Fruit fly (Drosophila melanogaster) whole organism, embryonic: ENCODE measurements around the gene CG42728.

Source experiments
- Bdp1 ChIP-seq: fragments of 200-800 bp; sonication (Bioruptor generic); optimal IDR thresholded peaks from 3 replicates; lab custom pipeline; 2016; ENCODE audit warnings: missing biosample characterization, missing genetic modification characterization
- Bteb2 ChIP-seq: fragments of 200-800 bp; sonication (Bioruptor generic); optimal IDR thresholded peaks from 2 replicates; lab custom pipeline; 2016; ENCODE audit warnings: missing biosample characterization, missing genetic modification characterization
- CG10147 ChIP-seq: fragments of 200-800 bp; sonication (Bioruptor generic); optimal IDR thresholded peaks from 2 replicates; lab custom pipeline; 2019; ENCODE audit warnings: missing biosample characterization, mild to moderate bottlenecking, missing genetic modification characterization, moderate library complexity
- CG10321 ChIP-seq: fragments of 200-800 bp; sonication (Bioruptor generic); IDR thresholded peaks from 2 replicates; pipeline ENCODE4 v1.3.6; 2022; ENCODE audit warnings: missing biosample characterization, missing genetic modification characterization
- CG10654 ChIP-seq: fragments of 200-800 bp; sonication (Bioruptor generic); optimal IDR thresholded peaks from 2 replicates; lab custom pipeline; 2016; ENCODE audit warnings: missing biosample characterization, missing genetic modification characterization
- CG12219 ChIP-seq: fragments of 200-800 bp; sonication (Bioruptor generic); optimal IDR thresholded peaks from 3 replicates; lab custom pipeline; 2018; ENCODE audit warnings: missing biosample characterization, mild to moderate bottlenecking, missing genetic modification characterization
- CG13296 ChIP-seq: fragments of 200-800 bp; sonication (Bioruptor generic); optimal IDR thresholded peaks from 3 replicates; lab custom pipeline; 2018; ENCODE audit warnings: missing biosample characterization, mild to moderate bottlenecking, missing genetic modification characterization
- CG13624 ChIP-seq: fragments of 200-800 bp; sonication (Bioruptor generic); optimal IDR thresholded peaks from 2 replicates; lab custom pipeline; 2016; ENCODE audit warnings: missing biosample characterization, missing genetic modification characterization
- CG1602 ChIP-seq: fragments of 200-800 bp; sonication (Bioruptor generic); optimal IDR thresholded peaks from 3 replicates; lab custom pipeline; 2016; ENCODE audit warnings: missing biosample characterization, missing genetic modification characterization
- CG17361 ChIP-seq: fragments of 200-800 bp; sonication (Bioruptor generic); IDR thresholded peaks from 3 replicates; pipeline ENCODE4 v1.3.6; 2022; ENCODE audit warnings: missing biosample characterization, missing genetic modification characterization
- CG1792 ChIP-seq: fragments of 200-800 bp; sonication (Bioruptor generic); optimal IDR thresholded peaks from 2 replicates; lab custom pipeline; 2016; ENCODE audit warnings: missing biosample characterization, missing genetic modification characterization
- CG18011 ChIP-seq: fragments of 200-800 bp; sonication (Bioruptor generic); optimal IDR thresholded peaks from 2 replicates; lab custom pipeline; 2017; ENCODE audit warnings: missing biosample characterization, missing genetic modification characterization, mild to moderate bottlenecking, moderate library complexity, missing genotype
- CG18476 ChIP-seq: fragments of 200-800 bp; sonication (Bioruptor generic); optimal IDR thresholded peaks from 2 replicates; lab custom pipeline; 2016; ENCODE audit warnings: missing biosample characterization, mild to moderate bottlenecking, missing genetic modification characterization
- CG18599 ChIP-seq: fragments of 200-800 bp; sonication (Bioruptor generic); optimal IDR thresholded peaks from 3 replicates; lab custom pipeline; 2017; ENCODE audit warnings: missing biosample characterization, missing genetic modification characterization, mild to moderate bottlenecking, moderate library complexity, missing genetic modification reagents
- CG18619 ChIP-seq: fragments of 200-800 bp; sonication (Bioruptor generic); optimal IDR thresholded peaks from 3 replicates; lab custom pipeline; 2017; ENCODE audit warnings: missing biosample characterization, mild to moderate bottlenecking, missing genetic modification characterization
- CG31224 ChIP-seq: fragments of 200-800 bp; sonication (Bioruptor generic); IDR thresholded peaks from 2 replicates; pipeline ENCODE4 v1.3.6; 2022; ENCODE audit warnings: missing biosample characterization, missing genetic modification characterization
- CG3281 ChIP-seq: fragments of 200-800 bp; sonication (Bioruptor generic); optimal IDR thresholded peaks from 3 replicates; lab custom pipeline; 2017; ENCODE audit warnings: missing biosample characterization, mild to moderate bottlenecking, missing genetic modification characterization
- CG5245 ChIP-seq: fragments of 200-800 bp; sonication (Bioruptor generic); optimal IDR thresholded peaks from 3 replicates; lab custom pipeline; 2016; ENCODE audit warnings: missing biosample characterization, missing genetic modification characterization
- CG7372 ChIP-seq: fragments of 200-800 bp; sonication (Bioruptor generic); IDR thresholded peaks from 2 replicates; pipeline ENCODE4 v1.3.6; 2022; ENCODE audit warnings: missing biosample characterization, missing genetic modification characterization
- CG8089 ChIP-seq: fragments of 200-800 bp; sonication (Bioruptor generic); optimal IDR thresholded peaks from 3 replicates; lab custom pipeline; 2016; ENCODE audit warnings: missing biosample characterization, missing genetic modification characterization
- CG9932 ChIP-seq: fragments of 200-800 bp; sonication (Bioruptor generic); IDR thresholded peaks from 2 replicates; pipeline ENCODE4 v1.3.6; 2022; ENCODE audit warnings: missing biosample characterization, missing genetic modification characterization
- CkIIα-i1 ChIP-seq: fragments of 200-800 bp; sonication (Bioruptor generic); IDR thresholded peaks from 2 replicates; pipeline ENCODE4 v1.3.6; 2022; ENCODE audit warnings: missing biosample characterization, missing genetic modification characterization
- D19B ChIP-seq: fragments of 200-800 bp; sonication (Bioruptor generic); optimal IDR thresholded peaks from 2 replicates; lab custom pipeline; 2017; ENCODE audit warnings: missing biosample characterization, mild to moderate bottlenecking, missing genetic modification characterization
- Deaf1 ChIP-seq: fragments of 200-800 bp; optimal IDR thresholded peaks from 3 replicates; lab custom pipeline; 2019; ENCODE audit warnings: missing biosample characterization, mild to moderate bottlenecking, missing genetic modification characterization, moderate library complexity
- Hr51 ChIP-seq, 2 experiments: fragments of 200-800 bp; sonication (Bioruptor generic); optimal IDR thresholded peaks; 2 replicates in 1 of 2; 3 replicates in 1 of 2; lab custom pipeline; 2016 to 2018; ENCODE audit warnings: missing biosample characterization in 2 of 2, missing genetic modification characterization in 2 of 2, mild to moderate bottlenecking in 1 of 2, moderate library complexity in 1 of 2
- Lhr ChIP-seq: fragments of 200-800 bp; sonication (Bioruptor generic); optimal IDR thresholded peaks from 3 replicates; lab custom pipeline; 2017; ENCODE audit warnings: mild to moderate bottlenecking, missing biosample characterization, missing genetic modification reagents, missing genetic modification characterization
- Meics ChIP-seq: fragments of 200-800 bp; sonication (Bioruptor generic); optimal IDR thresholded peaks from 2 replicates; lab custom pipeline; 2017; ENCODE audit warnings: missing biosample characterization, mild to moderate bottlenecking, missing genetic modification characterization
- Oaz ChIP-seq: fragments of 200-800 bp; sonication (Bioruptor generic); IDR thresholded peaks from 2 replicates; pipeline ENCODE4 v1.3.6; 2022; ENCODE audit warnings: missing biosample characterization, missing genetic modification characterization
- Optix ChIP-seq: fragments of 200-800 bp; sonication (Bioruptor generic); IDR thresholded peaks from 3 replicates; pipeline ENCODE4 v1.3.6; 2022; ENCODE audit warnings: missing biosample characterization, missing genetic modification characterization
- Sin3A ChIP-seq: fragments of >200 bp; optimal IDR thresholded peaks from 2 replicates; lab custom pipeline; 2018
- Sox102F ChIP-seq: fragments of 200-800 bp; sonication (Bioruptor generic); optimal IDR thresholded peaks from 2 replicates; lab custom pipeline; 2018; ENCODE audit warnings: missing biosample characterization, mild to moderate bottlenecking, missing genetic modification characterization, moderate library complexity
- Xrp1 ChIP-seq: fragments of 200-800 bp; sonication (Bioruptor generic); IDR thresholded peaks from 2 replicates; pipeline ENCODE4 v1.3.6; 2022; ENCODE audit warnings: missing biosample characterization, missing genetic modification characterization
- dmrt99B ChIP-seq: fragments of 200-800 bp; sonication (Bioruptor generic); optimal IDR thresholded peaks from 2 replicates; lab custom pipeline; 2018; ENCODE audit warnings: missing biosample characterization, mild to moderate bottlenecking, missing genetic modification characterization, moderate library complexity
- ems ChIP-seq: fragments of 200-800 bp; sonication (Bioruptor generic); optimal IDR thresholded peaks from 3 replicates; lab custom pipeline; 2016; ENCODE audit warnings: missing biosample characterization, missing genetic modification characterization
- eyg ChIP-seq: fragments of 200-800 bp; sonication (Bioruptor generic); optimal IDR thresholded peaks from 3 replicates; lab custom pipeline; 2016; ENCODE audit warnings: missing biosample characterization, missing genetic modification characterization
- grau ChIP-seq: fragments of 200-800 bp; optimal IDR thresholded peaks from 3 replicates; lab custom pipeline; 2019; ENCODE audit warnings: missing biosample characterization, mild to moderate bottlenecking, missing genetic modification characterization, moderate library complexity
- hb ChIP-seq: fragments of 200-800 bp; sonication (Bioruptor generic); IDR thresholded peaks from 3 replicates; pipeline ENCODE4 v1.3.6; 2022; ENCODE audit warnings: missing biosample characterization, missing genetic modification characterization; ENCODE audit not compliant: partially characterized antibody
- insv ChIP-seq, 2 experiments: fragments of 200-800 bp; sonication (Bioruptor generic); optimal IDR thresholded peaks; 3 replicates each; lab custom pipeline; 2016 to 2018; ENCODE audit warnings: missing biosample characterization in 2 of 2, missing genetic modification characterization in 2 of 2
- ken ChIP-seq: fragments of 200-800 bp; sonication (Bioruptor generic); IDR thresholded peaks from 3 replicates; pipeline ENCODE4 v1.3.6; 2022; ENCODE audit warnings: missing biosample characterization, missing genetic modification characterization
- lab ChIP-seq: fragments of 200-800 bp; sonication (Bioruptor generic); optimal IDR thresholded peaks from 3 replicates; lab custom pipeline; 2017; ENCODE audit warnings: missing biosample characterization, missing genetic modification characterization, mild to moderate bottlenecking, moderate library complexity, missing genetic modification reagents
- lov ChIP-seq, 2 experiments: fragments of 200-800 bp in 1 of 2; fragments of >200 bp in 1 of 2; sonication (Bioruptor generic) in 1 of 2; IDR thresholded peaks in 1 of 2; optimal IDR thresholded peaks in 1 of 2; 2 replicates in 1 of 2; 3 replicates in 1 of 2; pipeline versions ENCODE4 v1.3.6 to Lab custom; 2017 to 2022; ENCODE audit warnings: missing biosample characterization in 1 of 2, missing genetic modification characterization in 1 of 2
- nmo ChIP-seq: fragments of 200-800 bp; sonication (Bioruptor generic); optimal IDR thresholded peaks from 2 replicates; lab custom pipeline; 2018; ENCODE audit warnings: missing biosample characterization, mild to moderate bottlenecking, missing genetic modification characterization, moderate library complexity
- oc ChIP-seq: fragments of 200-800 bp; sonication (Bioruptor generic); optimal IDR thresholded peaks from 2 replicates; lab custom pipeline; 2018; ENCODE audit warnings: missing biosample characterization, mild to moderate bottlenecking, missing genetic modification characterization, moderate library complexity
- pfk ChIP-seq: fragments of 200-800 bp; sonication (Bioruptor generic); optimal IDR thresholded peaks from 2 replicates; lab custom pipeline; 2018; ENCODE audit warnings: missing biosample characterization, mild to moderate bottlenecking, missing genetic modification characterization, moderate library complexity
- run ChIP-seq: fragments of 200-800 bp; sonication (Bioruptor generic); optimal IDR thresholded peaks from 3 replicates; lab custom pipeline; 2018; ENCODE audit warnings: missing biosample characterization, mild to moderate bottlenecking, missing genetic modification characterization
- sd ChIP-seq: fragments of 200-800 bp; sonication (Bioruptor generic); optimal IDR thresholded peaks from 3 replicates; lab custom pipeline; 2018; ENCODE audit warnings: missing biosample characterization, mild to moderate bottlenecking, missing genetic modification characterization, moderate library complexity
- seq ChIP-seq: fragments of 200-800 bp; sonication (Bioruptor generic); IDR thresholded peaks from 2 replicates; pipeline ENCODE4 v1.3.6; 2022; ENCODE audit warnings: missing biosample characterization, missing genetic modification characterization
- sug ChIP-seq: fragments of 200-800 bp; optimal IDR thresholded peaks from 2 replicates; lab custom pipeline; 2019; ENCODE audit warnings: missing biosample characterization, mild to moderate bottlenecking, missing genetic modification characterization, moderate library complexity
- wor ChIP-seq: fragments of 200-800 bp; sonication (Bioruptor generic); IDR thresholded peaks from 2 replicates; pipeline ENCODE4 v1.3.6; 2022; ENCODE audit warnings: missing biosample characterization, missing genetic modification characterization

CG42728 gene

dm6 chr3L:15544455-15545415 is 16.7 kb upstream of the CG42728 start (continued):
- TF ChIP-seq dmrt99B (tag; lab: Kevin White, UChicago) (peak; percentile 20), CG12219 (GFP tag; lab: Kevin White, UChicago) (no peak), CG10654 (no peak), ems (GFP tag; lab: Kevin White, UChicago) (no peak), Xrp1 (peak; percentile 35), CG18619 (GFP tag; lab: Kevin White, UChicago) (no peak), Sin3A (lab: Kevin White, UChicago) (no peak), CG18476 (GFP tag; lab: Kevin White, UChicago) (no peak), ken (GFP tag; lab: Robert Waterston, UW) (no peak), CG3281 (GFP tag; lab: Kevin White, UChicago) (no peak), CG18599 (GFP tag; lab: Kevin White, UChicago) (no peak), Bteb2 (GFP tag; lab: Kevin White, UChicago) (no peak), eyg (GFP tag; lab: Kevin White, UChicago) (no peak), wor (GFP tag; lab: Robert Waterston, UW) (no peak), CkIIα-i1 (no peak), Deaf1 (tag; lab: Kevin White, UChicago) (no peak), nmo (GFP tag; lab: Kevin White, UChicago) (no peak), D19B (GFP tag; lab: Kevin White, UChicago) (no peak), pfk (no peak), CG5245 (no peak), Sox102F (peak; percentile 17), Optix (GFP tag; lab: Robert Waterston, UW) (no peak), run (tag; lab: Kevin White, UChicago) (no peak), CG31224 (GFP tag; lab: Robert Waterston, UW) (no peak), lov (optimal IDR thresholded peaks at IDR 0.05; lab: Kevin White, UChicago) (no peak), lov (GFP tag; IDR thresholded peaks at IDR 0.05; lab: Robert Waterston, UW) (0 out of 3 replicates have a peak, but pooled peaks have one; percentile 32), CG13624 (GFP tag; lab: Kevin White, UChicago) (no peak), CG7372 (GFP tag; lab: Robert Waterston, UW) (no peak), sug (tag; lab: Kevin White, UChicago) (no peak), sd (tag; lab: Kevin White, UChicago) (peak; percentile 53), CG13296 (no peak), lab (GFP tag; lab: Kevin White, UChicago) (peak; percentile 12), CG9932 (GFP tag; lab: Robert Waterston, UW) (no peak), seq (GFP tag; lab: Robert Waterston, UW) (no peak), CG17361 (GFP tag; lab: Robert Waterston, UW) (peak; percentile 41; the same call in 2 of the 3 replicates), Oaz (GFP tag; lab: Robert Waterston, UW) (no peak), CG8089 (GFP tag; lab: Kevin White, UChicago) (no peak), Lhr (GFP tag; lab: Kevin White, UChicago) (no peak), CG18011 (GFP tag; lab: Kevin White, UChicago) (no peak), CG1602 (GFP tag; lab: Kevin White, UChicago) (no peak), CG1792 (GFP tag; lab: Kevin White, UChicago) (no peak), Bdp1 (GFP tag; lab: Kevin White, UChicago) (no peak), hb (GFP tag; lab: Robert Waterston, UW) (no peak), Meics (GFP tag; lab: Kevin White, UChicago) (no peak), Hr51 (GFP tag; optimal IDR thresholded peaks at IDR 0.05; lab: Kevin White, UChicago) (no peak), insv (GFP tag; optimal IDR thresholded peaks at IDR 0.05; lab: Kevin White, UChicago) (no peak), oc (tag; lab: Kevin White, UChicago) (no peak), CG10321 (no peak), grau (no peak), CG10147 (GFP tag; lab: Kevin White, UChicago) (no peak)
